Worm (Caenorhabditis elegans) whole organism, mixed stage, embryonic: ENCODE data around the gene F25D1.5.

ENCODE experiments used
- ceh-43 ChIP-seq: fragments of 200-800 bp; sonication (Bioruptor generic); optimal IDR thresholded peaks from 2 replicates; lab custom pipeline; 2018; ENCODE audit warnings: mild to moderate bottlenecking, missing genetic modification characterization, moderate library complexity, missing compliant biosample characterization
- ham-2 ChIP-seq: fragments of 200-800 bp; sonication (Bioruptor generic); optimal IDR thresholded peaks from 2 replicates; lab custom pipeline; 2018; ENCODE audit warnings: mild to moderate bottlenecking, missing genetic modification characterization, missing compliant biosample characterization
- lsy-2 ChIP-seq: fragments of 150-350 bp; optimal IDR thresholded peaks from 2 replicates; lab custom pipeline; 2014; ENCODE audit warnings: missing biosample characterization, missing genetic modification characterization
- mab-5 ChIP-seq: fragments of 150-350 bp; optimal IDR thresholded peaks from 2 replicates; lab custom pipeline; 2014; ENCODE audit warnings: missing biosample characterization, missing genetic modification characterization
- nhr-76 ChIP-seq: sonication (generic microtip); optimal IDR thresholded peaks from 2 replicates; lab custom pipeline; 2017; ENCODE audit warnings: missing biosample characterization, missing genetic modification characterization
- sptf-1 ChIP-seq: sonication (generic microtip); optimal IDR thresholded peaks from 2 replicates; lab custom pipeline; 2017; ENCODE audit warnings: mild to moderate bottlenecking, missing genetic modification characterization, moderate library complexity, missing compliant biosample characterization
- zip-8 ChIP-seq: fragments of 150-350 bp; optimal IDR thresholded peaks from 2 replicates; lab custom pipeline; 2014; ENCODE audit warnings: missing biosample characterization, missing genetic modification characterization

DNA sequence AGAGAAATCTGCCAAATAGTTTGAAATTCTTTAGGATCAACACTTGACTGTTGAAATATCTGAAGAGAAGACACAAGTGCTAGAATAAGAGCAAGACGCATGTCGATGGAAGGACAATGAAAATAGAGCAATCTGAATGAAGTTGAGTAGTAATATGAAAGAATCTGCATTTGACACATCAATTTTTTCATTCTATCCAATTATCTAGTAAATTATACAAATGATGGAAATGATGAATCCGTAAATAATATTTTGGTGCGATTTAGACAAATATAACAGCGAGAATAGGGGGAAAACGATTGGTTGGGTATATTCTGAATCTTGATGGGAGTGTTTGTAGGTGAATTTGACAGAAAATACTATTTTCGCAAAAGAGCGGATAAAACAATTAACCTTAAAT lies 13.9 kb downstream of the F25D1.5 start, which contains the start of gene txt-10:
- TF ChIP-seq lsy-2, result no peak
- TF ChIP-seq zip-8 (tag; lab: Kevin White, UChicago), result no peak
- TF ChIP-seq nhr-76 (tag; lab: Kevin White, UChicago), result no peak
- TF ChIP-seq mab-5, result no peak
- no peak for TF ChIP-seq ham-2 (GFP tag; lab: Kevin White, UChicago)
- TF ChIP-seq sptf-1 (tag; lab: Kevin White, UChicago), result no peak
- TF ChIP-seq ceh-43 (GFP tag; lab: Kevin White, UChicago), result no peak
